Fruit fly (Drosophila melanogaster): ENCODE results near the gene CG12523.
A peak's percentile ranks its signal among the peaks of the same experiment; 100 is the strongest.

Gene CG12523

dm6 chr3L:10837869-10838783, 37.1 kb downstream of the CG12523 start (continued):
- TF ChIP-seq CG8388 (GFP tag; optimal IDR thresholded peaks at IDR 0.05): peak; percentile 52
- TF ChIP-seq sens-2 (GFP tag; IDR thresholded peaks at IDR 0.05): peak; percentile 37
- peak; percentile 16; the same call in 1 of the 2 replicates for TF ChIP-seq CG11247 (GFP tag; IDR thresholded peaks at IDR 0.05)
- TF ChIP-seq HLH3B (GFP tag; IDR thresholded peaks at IDR 0.05): peak; percentile 78
- TF ChIP-seq ap (GFP tag; IDR thresholded peaks at IDR 0.05): peak; percentile 40; the same call in 1 of the 2 replicates
- peak; percentile 6 for TF ChIP-seq sug (tag; optimal IDR thresholded peaks at IDR 0.05)
- TF ChIP-seq crp (GFP tag; optimal IDR thresholded peaks at IDR 0.05): no peak
- TF ChIP-seq CG43689 (GFP tag; IDR thresholded peaks at IDR 0.05): peak; percentile 34; the same call in 1 of the 2 replicates
- peak; percentile 72 for TF ChIP-seq ttk (GFP tag; IDR thresholded peaks at IDR 0.05)
- peak; percentile 22 for TF ChIP-seq ATbp (GFP tag; optimal IDR thresholded peaks at IDR 0.05)
- peak; percentile 8 for TF ChIP-seq CG10565 (GFP tag; optimal IDR thresholded peaks at IDR 0.05)
- TF ChIP-seq CG1792 (GFP tag; optimal IDR thresholded peaks at IDR 0.05): peak; percentile 60
- TF ChIP-seq Abd-B (GFP tag; optimal IDR thresholded peaks at IDR 0.05): peak; percentile 61
- peak; percentile 9 for TF ChIP-seq sd (tag; optimal IDR thresholded peaks at IDR 0.05)
- TF ChIP-seq Antp (GFP tag; optimal IDR thresholded peaks at IDR 0.05): peak; percentile 34
- peak; percentile 14 for TF ChIP-seq CG13123 (GFP tag; optimal IDR thresholded peaks at IDR 0.05)
- no peak for TF ChIP-seq D19B (GFP tag; optimal IDR thresholded peaks at IDR 0.05)
- peak; percentile 68 for TF ChIP-seq CG17359 (tag; optimal IDR thresholded peaks at IDR 0.05)
- TF ChIP-seq dimm (GFP tag; IDR thresholded peaks at IDR 0.05): peak; percentile 45; the same call in 1 of the 2 replicates
- TF ChIP-seq croc (GFP tag; conservative IDR thresholded peaks at IDR 0.05): 0 out of 3 replicates have a peak, but pooled peaks have one; percentile 18
- peak; percentile 41 for TF ChIP-seq CG9437 (GFP tag; optimal IDR thresholded peaks at IDR 0.05)
- TF ChIP-seq en (GFP tag; optimal IDR thresholded peaks at IDR 0.05): peak; percentile 8
- TF ChIP-seq Dp (GFP tag; optimal IDR thresholded peaks at IDR 0.05): no peak
- TF ChIP-seq CG8089 (GFP tag; optimal IDR thresholded peaks at IDR 0.05): peak; percentile 52
- TF ChIP-seq Fer3 (tag; optimal IDR thresholded peaks at IDR 0.05): peak; percentile 47
- TF ChIP-seq fu2 (GFP tag; optimal IDR thresholded peaks at IDR 0.05): peak; percentile 30
- TF ChIP-seq grau (tag; optimal IDR thresholded peaks at IDR 0.05): peak; percentile 60
- peak; percentile 34 for TF ChIP-seq gcm (GFP tag; optimal IDR thresholded peaks at IDR 0.05)
- peak; percentile 37; the same call in 1 of the 2 replicates for TF ChIP-seq stc (GFP tag; IDR thresholded peaks at IDR 0.05)
- peak; percentile 32 for TF ChIP-seq onecut (GFP tag; IDR thresholded peaks at IDR 0.05)
- TF ChIP-seq CG9609 (GFP tag; optimal IDR thresholded peaks at IDR 0.05): peak; percentile 41
- peak; percentile 36 for TF ChIP-seq org-1 (GFP tag; optimal IDR thresholded peaks at IDR 0.05)
- TF ChIP-seq Blimp-1 (GFP tag; optimal IDR thresholded peaks at IDR 0.05): peak; percentile 68
- peak; percentile 78 for TF ChIP-seq row (GFP tag; IDR thresholded peaks at IDR 0.05)
- TF ChIP-seq dati (GFP tag; IDR thresholded peaks at IDR 0.05): peak; percentile 23; the same call in 1 of the 2 replicates
- TF ChIP-seq ewg (GFP tag; optimal IDR thresholded peaks at IDR 0.05): peak; percentile 31
- TF ChIP-seq tap (tag; optimal IDR thresholded peaks at IDR 0.05): peak; percentile 60
- peak; percentile 68 for TF ChIP-seq CG4730 (GFP tag; IDR thresholded peaks at IDR 0.05)
- 0 out of 3 replicates have a peak, but pooled peaks have one; percentile 28 for TF ChIP-seq CG2889 (GFP tag; IDR thresholded peaks at IDR 0.05)
- TF ChIP-seq lab (GFP tag; optimal IDR thresholded peaks at IDR 0.05): peak; percentile 78
- TF ChIP-seq Awh (GFP tag; IDR thresholded peaks at IDR 0.05): peak; percentile 82
- TF ChIP-seq ems (GFP tag; optimal IDR thresholded peaks at IDR 0.05): peak; percentile 58
- TF ChIP-seq CrebB (tag; optimal IDR thresholded peaks at IDR 0.05): no peak
- TF ChIP-seq dysf (GFP tag; IDR thresholded peaks at IDR 0.05): peak; percentile 82
- peak; percentile 55 for TF ChIP-seq lmd (GFP tag; IDR thresholded peaks at IDR 0.05)
- TF ChIP-seq pum (GFP tag; optimal IDR thresholded peaks at IDR 0.05): peak; percentile 61
- peak; percentile 77 for TF ChIP-seq CG11504 (tag; optimal IDR thresholded peaks at IDR 0.05)
- no peak for TF ChIP-seq vnd (GFP tag; IDR thresholded peaks at IDR 0.05; ENCODE audit: partially characterized antibody)
